Worm (Caenorhabditis elegans): ENCODE measurements around the gene R04A9.7.
A peak's percentile ranks its signal among the peaks of the same experiment; 100 is the strongest.
"Not testable (repeated sequence)": the region's sequence is repeated elsewhere in the genome, so short reads cannot be mapped to it uniquely, and the experiment has no call there.

Gene R04A9.7

DNA sequence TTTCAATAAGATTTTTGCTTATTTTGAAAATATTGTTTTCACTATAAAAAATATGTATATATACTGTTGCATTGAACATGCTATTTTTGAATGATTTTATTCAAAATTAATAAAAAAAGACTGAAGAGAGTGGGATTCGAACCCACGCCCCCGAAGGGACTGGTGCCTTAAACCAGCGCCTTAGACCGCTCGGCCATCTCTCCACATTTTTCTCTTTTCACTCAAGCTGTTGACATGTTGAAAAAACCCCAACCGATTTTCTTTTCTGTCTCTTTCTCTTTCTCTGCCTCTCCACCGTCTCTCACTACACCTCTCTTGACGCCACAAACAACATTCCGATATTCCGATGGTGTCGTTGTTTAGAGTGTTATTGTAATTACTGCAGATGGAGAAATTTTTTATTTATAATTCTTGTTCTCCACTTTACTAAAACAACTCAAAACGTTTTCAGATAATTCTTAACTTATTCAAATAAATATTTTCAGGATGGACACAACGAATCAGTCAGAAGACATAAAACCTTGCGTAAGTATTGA, 41.5 kb downstream of the R04A9.7 start, which contains the start of gene sor-3 (continued):
- peak; percentile 76 for TF ChIP-seq mxl-2 (GFP tag; conservative IDR thresholded peaks at IDR 0.05)
- no peak for TF ChIP-seq ZK546.5 (tag; optimal IDR thresholded peaks at IDR 0.05)
- TF ChIP-seq duxl-1 (tag; optimal IDR thresholded peaks at IDR 0.05; ENCODE audit: poor library complexity), result peak; percentile 85
- TF ChIP-seq ceh-28 (tag; optimal IDR thresholded peaks at IDR 0.05), result no peak
- peak; percentile 90 for TF ChIP-seq nhr-42 (GFP tag; IDR thresholded peaks at IDR 0.05)

ce11 chrX:351398-351797, 43.3 kb downstream of the R04A9.7 start:
- TF ChIP-seq Y75B8A.6 (GFP tag; IDR thresholded peaks at IDR 0.05) (0 out of 2 replicates have a peak, but pooled peaks have one; percentile 54), lim-7 (GFP tag; IDR thresholded peaks at IDR 0.05) (peak; percentile 91), Y48G9A.11 (GFP tag; IDR thresholded peaks at IDR 0.05) (0 out of 2 replicates have a peak, but pooled peaks have one; percentile 54), snpc-1.2 (GFP tag; IDR thresholded peaks at IDR 0.05) (peak; percentile 80), ctbp-1 (GFP tag; IDR thresholded peaks at IDR 0.05) (peak; percentile 77), tra-1 (GFP tag; IDR thresholded peaks at IDR 0.05) (peak; percentile 68; the same call in 1 of the 2 replicates), zip-11 (GFP tag; IDR thresholded peaks at IDR 0.05) (0 out of 2 replicates have a peak, but pooled peaks have one; percentile 22), pha-4 (GFP tag; IDR thresholded peaks at IDR 0.05) (peak; percentile 85), D1046.2 (GFP tag; IDR thresholded peaks at IDR 0.05) (peak; percentile 64; the same call in 1 of the 2 replicates), hmg-1.1 (GFP tag; IDR thresholded peaks at IDR 0.05) (peak; percentile 70), vab-7 (GFP tag; IDR thresholded peaks at IDR 0.05) (peak; percentile 79), lin-38 (GFP tag; IDR thresholded peaks at IDR 0.05) (peak; percentile 79), mxl-2 (GFP tag; conservative IDR thresholded peaks at IDR 0.05) (0 out of 2 replicates have a peak, but pooled peaks have one; percentile 33), egl-43 (GFP tag; IDR thresholded peaks at IDR 0.05) (peak; percentile 94), set-16 (GFP tag; IDR thresholded peaks at IDR 0.05) (peak; percentile 37; the same call in 1 of the 2 replicates), madf-5 (GFP tag; IDR thresholded peaks at IDR 0.05) (peak; percentile 48 to 77; a peak in 1 of 4 replicates), madf-9 (GFP tag; conservative IDR thresholded peaks at IDR 0.05) (peak; percentile 82), T26A8.4 (GFP tag; IDR thresholded peaks at IDR 0.05) (peak; percentile 75), ceh-20 (GFP tag; IDR thresholded peaks at IDR 0.05) (0 out of 2 replicates have a peak, but pooled peaks have one; percentile 13), dmd-9 (GFP tag; IDR thresholded peaks at IDR 0.05) (peak; percentile 80), ceh-44 (GFP tag; IDR thresholded peaks at IDR 0.05) (peak; percentile 56; the same call in 1 of the 2 replicates), ZK337.2 (GFP tag; IDR thresholded peaks at IDR 0.05) (peak; percentile 68; the same call in 1 of the 2 replicates), Y105C5A.15 (GFP tag; IDR thresholded peaks at IDR 0.05) (0 out of 2 replicates have a peak, but pooled peaks have one; percentile 74), dmd-8 (GFP tag; IDR thresholded peaks at IDR 0.05) (peak; percentile 86), lin-1 (GFP tag; IDR thresholded peaks at IDR 0.05) (peak; percentile 74), mdt-29 (GFP tag; IDR thresholded peaks at IDR 0.05) (peak; percentile 66; the same call in 1 of the 2 replicates), F26F4.8 (GFP tag; conservative IDR thresholded peaks at IDR 0.05) (peak; percentile 71), nhr-42 (GFP tag; IDR thresholded peaks at IDR 0.05) (0 out of 2 replicates have a peak, but pooled peaks have one; percentile 53), nhr-41 (GFP tag; IDR thresholded peaks at IDR 0.05) (peak; percentile 67; the same call in 1 of the 2 replicates), dmd-6 (GFP tag; IDR thresholded peaks at IDR 0.05) (peak; percentile 33), arid-1 (GFP tag; conservative IDR thresholded peaks at IDR 0.05) (peak; percentile 85), F44E2.7 (GFP tag; IDR thresholded peaks at IDR 0.05) (peak; percentile 68; the same call in 1 of the 2 replicates), mes-2 (tag; optimal IDR thresholded peaks at IDR 0.05; ENCODE audit: poor library complexity, severe bottlenecking) (peak; percentile 29)
- TF ChIP-seq pha-4 (tag; optimal IDR thresholded peaks at IDR 0.05), result not testable (repeated sequence)
